Worm (Caenorhabditis elegans): Measurements from ENCODE around the gene ttr-13.

The ttr-13 gene

DNA sequence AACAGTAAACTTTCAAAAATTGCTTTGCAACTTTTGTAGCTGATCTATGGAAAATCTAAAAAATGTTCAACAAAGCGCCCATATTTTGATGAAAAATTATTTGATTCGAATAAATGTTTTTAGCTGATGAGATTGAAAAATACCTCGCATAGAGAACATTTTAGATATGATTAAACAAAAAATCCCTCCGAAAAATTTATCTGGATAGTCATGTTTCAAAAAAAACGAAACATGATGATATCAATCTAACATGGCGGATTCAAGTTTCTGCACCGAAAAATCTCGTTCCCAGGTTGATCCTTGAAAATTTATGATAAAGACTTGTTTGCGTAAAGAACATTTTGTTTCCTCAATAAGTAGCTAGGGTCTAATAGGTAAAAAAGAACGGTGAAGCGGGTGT lies 28.1 kb downstream of the ttr-13 start, which contains the start of gene ttr-12:
Gene ttr-12 (minus strand): TSS at position 101 of the 400 bp plus-strand sequence.
- no peak for TF ChIP-seq W03F9.2 (tag; optimal IDR thresholded peaks at IDR 0.05)
- TF ChIP-seq dao-5 (tag; optimal IDR thresholded peaks at IDR 0.05): no peak
- TF ChIP-seq him-1 (tag; optimal IDR thresholded peaks at IDR 0.05): no peak

DNA sequence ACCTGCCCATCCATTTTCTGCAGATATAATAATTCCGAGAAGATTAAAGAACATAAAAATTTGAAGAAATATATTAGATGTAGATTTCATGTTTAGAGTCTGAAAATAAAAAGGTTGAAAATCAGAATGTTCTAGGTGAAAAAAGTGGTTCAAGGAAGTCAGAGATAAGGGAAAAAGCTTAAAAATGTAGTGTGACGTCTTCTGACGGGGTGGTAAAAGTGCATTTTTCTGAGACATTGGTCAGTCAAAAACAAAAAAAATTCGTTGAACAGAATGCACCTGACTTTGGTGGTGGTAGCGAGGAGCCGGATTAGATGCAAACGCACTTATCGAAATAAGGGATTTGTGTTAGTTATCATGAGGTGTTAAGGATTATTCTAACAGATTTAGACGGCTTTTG lies 30.1 kb downstream of the ttr-13 start, which contains the start of gene F46B3.23:
Gene F46B3.23 (minus strand): TSS at position 101 of the 400 bp plus-strand sequence.
- TF ChIP-seq W03F9.2 (tag; optimal IDR thresholded peaks at IDR 0.05) (no peak), him-1 (tag; optimal IDR thresholded peaks at IDR 0.05) (no peak), dao-5 (tag; optimal IDR thresholded peaks at IDR 0.05) (no peak)

DNA sequence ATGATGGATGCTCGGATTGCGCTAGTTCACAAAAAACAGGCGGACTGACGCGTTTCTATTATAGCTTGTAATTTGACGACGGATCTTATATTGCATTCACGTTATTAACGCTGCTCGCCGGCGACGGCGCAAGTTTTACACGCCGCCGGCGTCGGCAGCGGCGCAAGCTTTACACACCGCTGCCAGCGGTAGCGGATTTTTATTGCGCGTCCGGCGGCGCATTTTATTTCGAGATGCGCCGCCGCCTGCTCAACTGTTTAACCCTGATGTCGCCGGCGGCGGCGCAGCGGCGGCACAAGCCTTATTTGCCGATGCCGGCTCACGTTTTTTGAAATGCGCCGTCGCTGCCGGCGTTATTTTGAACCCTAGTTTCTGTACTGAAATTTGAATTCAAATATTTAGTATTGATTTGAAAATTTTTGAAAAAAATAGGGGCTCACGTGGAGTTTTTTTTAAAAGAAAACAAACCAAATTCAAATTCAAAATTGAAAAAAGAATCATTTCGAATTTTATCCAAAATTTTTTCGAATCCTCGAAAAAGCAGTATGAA lies 32.1 kb downstream of the ttr-13 start, which contains the start of gene ttr-57:
Gene ttr-57 (plus strand): TSS at position 500 of the 550 bp plus-strand sequence.
- TF ChIP-seq him-1 (tag; optimal IDR thresholded peaks at IDR 0.05): no peak
- no peak for TF ChIP-seq dao-5 (tag; optimal IDR thresholded peaks at IDR 0.05)
- TF ChIP-seq W03F9.2 (tag; optimal IDR thresholded peaks at IDR 0.05): no peak

DNA sequence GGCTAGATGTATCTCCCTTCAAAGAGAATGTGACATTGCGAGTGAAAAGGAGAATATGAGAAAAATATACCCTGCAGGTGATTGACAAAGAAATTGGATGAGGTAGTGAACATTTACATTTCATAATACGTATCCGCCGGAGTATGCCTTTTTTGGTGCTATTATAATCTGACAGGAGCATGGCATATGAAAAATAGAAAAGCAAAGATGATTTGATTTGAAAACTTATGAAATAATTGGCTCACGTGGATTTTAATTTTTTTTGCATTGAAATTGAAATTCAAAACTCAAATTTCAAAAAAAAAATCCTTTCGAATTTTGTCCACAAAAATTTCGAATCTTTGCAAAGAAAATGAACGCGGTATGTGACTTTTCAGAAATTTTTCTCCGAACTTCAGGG lies 33.7 kb downstream of the ttr-13 start, which contains the start of gene ttr-11:
Gene ttr-11 (plus strand): TSS at position 301 of the 400 bp plus-strand sequence.
- no peak for TF ChIP-seq him-1 (tag; optimal IDR thresholded peaks at IDR 0.05)
- TF ChIP-seq dao-5 (tag; optimal IDR thresholded peaks at IDR 0.05): no peak
- no peak for TF ChIP-seq W03F9.2 (tag; optimal IDR thresholded peaks at IDR 0.05)

DNA sequence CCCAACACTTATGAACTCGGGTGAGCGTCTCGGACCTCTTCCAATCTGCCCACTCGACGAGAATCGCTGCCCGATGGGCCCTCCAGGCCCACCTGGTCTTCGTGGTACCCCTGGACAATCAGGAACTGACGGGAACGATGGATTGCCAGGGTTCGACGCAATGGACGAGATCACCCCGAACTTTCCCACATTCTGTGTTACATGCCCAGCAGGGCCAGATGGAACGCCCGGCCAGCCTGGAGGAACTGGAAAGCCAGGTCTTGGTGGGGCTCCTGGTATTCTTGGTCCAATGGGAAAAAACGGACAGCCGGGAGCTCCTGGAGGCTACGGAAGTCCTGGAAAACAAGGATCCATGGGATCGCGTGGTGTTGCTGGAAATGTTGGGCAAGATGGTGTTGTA lies 36.1 kb downstream of the ttr-13 start:
- no peak for TF ChIP-seq W03F9.2 (tag; optimal IDR thresholded peaks at IDR 0.05)
- no peak for TF ChIP-seq him-1 (tag; optimal IDR thresholded peaks at IDR 0.05)

DNA sequence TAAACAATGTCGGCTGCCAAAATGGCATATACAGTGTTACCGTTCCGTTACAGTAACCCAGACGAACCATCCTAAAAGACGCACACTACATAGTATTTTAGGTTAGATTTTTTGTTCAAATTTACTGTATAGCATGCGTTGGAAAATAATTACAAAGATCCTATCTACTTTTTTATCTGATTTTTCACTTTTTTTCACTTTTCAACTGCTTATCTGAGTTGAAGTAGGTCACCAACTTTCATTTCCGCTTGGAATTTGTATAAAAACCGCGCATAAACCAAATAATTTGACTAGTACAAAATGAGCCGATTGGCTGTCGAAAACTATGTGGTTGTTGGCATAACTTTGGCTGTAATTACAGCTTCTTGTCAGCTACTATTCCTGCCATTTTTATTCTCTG lies 37.0 kb downstream of the ttr-13 start, which contains the start of gene col-163:
Gene col-163 (plus strand): TSS at position 301 of the 400 bp plus-strand sequence.
- TF ChIP-seq him-1 (tag; optimal IDR thresholded peaks at IDR 0.05) (no peak), W03F9.2 (tag; optimal IDR thresholded peaks at IDR 0.05) (no peak), dao-5 (tag; optimal IDR thresholded peaks at IDR 0.05) (no peak)

DNA sequence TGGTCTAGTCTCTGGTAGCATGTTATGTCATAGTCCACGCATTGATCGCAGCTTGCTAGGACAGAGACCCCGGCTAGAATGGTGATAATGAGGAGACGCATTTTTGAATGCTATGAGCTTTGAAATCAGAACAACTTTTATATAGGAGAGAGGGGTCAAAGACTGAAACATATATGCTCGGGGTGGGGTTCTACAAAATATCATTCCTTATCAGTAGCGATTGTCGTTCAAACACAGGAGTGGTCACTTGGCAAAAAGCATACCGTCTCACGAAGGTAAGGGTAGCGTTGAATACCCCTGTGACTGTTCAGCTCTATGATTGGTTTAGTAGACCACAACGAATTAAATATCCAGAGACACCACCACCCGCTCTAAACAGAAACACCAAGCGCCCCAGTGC lies 39.7 kb downstream of the ttr-13 start, which contains the start of gene F46B3.1:
Gene F46B3.1 (minus strand): TSS at position 101 of the 400 bp plus-strand sequence.
- TF ChIP-seq him-1 (tag; optimal IDR thresholded peaks at IDR 0.05) (no peak), dao-5 (tag; optimal IDR thresholded peaks at IDR 0.05) (no peak), W03F9.2 (tag; optimal IDR thresholded peaks at IDR 0.05) (no peak)

ce11 chrV:20595653-20596052 lies 41.1 kb downstream of the ttr-13 start, which contains the start of gene F26F2.11:
F26F2.11 (minus strand) TSS chrV:20595753.
- TF ChIP-seq W03F9.2 (tag; optimal IDR thresholded peaks at IDR 0.05) (no peak), him-1 (tag; optimal IDR thresholded peaks at IDR 0.05) (no peak), dao-5 (tag; optimal IDR thresholded peaks at IDR 0.05) (no peak)

ce11 chrV:20594746-20595145 lies 42.0 kb downstream of the ttr-13 start, which contains the start of gene F26F2.10:
F26F2.10 (minus strand) TSS chrV:20594846.
- TF ChIP-seq dao-5 (tag; optimal IDR thresholded peaks at IDR 0.05) (no peak), him-1 (tag; optimal IDR thresholded peaks at IDR 0.05) (no peak), W03F9.2 (tag; optimal IDR thresholded peaks at IDR 0.05) (no peak)

Measured in whole organism, L4/young adult.